Worm (Caenorhabditis elegans) whole organism, mixed stage, embryonic: ENCODE data around the gene F45E12.5.

Source experiments
- bed-3 ChIP-seq: fragments of 200-800 bp; sonication (Bioruptor generic); optimal IDR thresholded peaks from 3 replicates; lab custom pipeline; 2018; ENCODE audit warnings: mild to moderate bottlenecking, missing genetic modification characterization, moderate library complexity, missing compliant biosample characterization
- ces-1 ChIP-seq: fragments of 150-350 bp; optimal IDR thresholded peaks from 2 replicates; lab custom pipeline; 2014; ENCODE audit warnings: missing biosample characterization, missing genetic modification reagents, missing genetic modification characterization
- drap-1 ChIP-seq: fragments of 200-800 bp; sonication (Bioruptor generic); optimal IDR thresholded peaks from 3 replicates; lab custom pipeline; 2018; ENCODE audit warnings: mild to moderate bottlenecking, missing genetic modification characterization, missing compliant biosample characterization
- elt-1 ChIP-seq: sonication (generic microtip); optimal IDR thresholded peaks from 2 replicates; lab custom pipeline; 2017; ENCODE audit warnings: missing genetic modification characterization, mild to moderate bottlenecking, missing compliant biosample characterization, antibody characterized with exemption, moderate library complexity, borderline replicate concordance; ENCODE audit not compliant: insufficient read depth
- lsy-2 ChIP-seq: fragments of 150-350 bp; optimal IDR thresholded peaks from 2 replicates; lab custom pipeline; 2014; ENCODE audit warnings: missing biosample characterization, missing genetic modification characterization
- mab-5 ChIP-seq: fragments of 150-350 bp; optimal IDR thresholded peaks from 2 replicates; lab custom pipeline; 2014; ENCODE audit warnings: missing biosample characterization, missing genetic modification characterization
- mls-2 ChIP-seq: sonication (generic microtip); optimal IDR thresholded peaks from 2 replicates; lab custom pipeline; 2016; ENCODE audit warnings: mild to moderate bottlenecking, missing genetic modification characterization, moderate library complexity, missing compliant biosample characterization
- pha-4 ChIP-seq: fragments of 150-350 bp; optimal IDR thresholded peaks from 2 replicates; lab custom pipeline; 2018; ENCODE audit warnings: missing biosample characterization, missing genetic modification reagents, missing genetic modification characterization
- sem-2 ChIP-seq: fragments of 200-800 bp; sonication (Bioruptor generic); optimal IDR thresholded peaks from 2 replicates; lab custom pipeline; 2018; ENCODE audit warnings: mild to moderate bottlenecking, missing genetic modification characterization, missing compliant biosample characterization
- sptf-1 ChIP-seq: sonication (generic microtip); optimal IDR thresholded peaks from 2 replicates; lab custom pipeline; 2017; ENCODE audit warnings: mild to moderate bottlenecking, missing genetic modification characterization, moderate library complexity, missing compliant biosample characterization

DNA sequence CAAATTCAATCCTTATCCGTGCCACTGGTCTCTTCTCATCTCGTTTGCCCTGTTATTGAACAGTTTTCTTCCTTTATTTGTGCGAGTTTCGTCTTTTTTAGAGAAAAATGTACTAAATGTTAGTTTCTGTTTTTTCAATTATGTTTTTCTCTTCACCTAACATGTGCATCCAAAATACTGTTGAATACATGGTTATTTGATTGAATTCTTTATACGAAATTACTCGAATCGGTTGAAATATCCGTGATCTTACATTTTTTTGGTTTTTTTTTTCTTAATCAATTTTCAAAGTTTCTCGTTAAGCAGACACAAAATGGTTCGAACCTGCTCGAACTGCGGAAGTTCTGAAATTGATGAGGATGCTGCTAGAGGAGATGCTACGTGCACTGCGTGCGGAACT lies 4.4 kb downstream of the F45E12.5 start, which contains the start of gene brf-1:
- TF ChIP-seq sem-2 (GFP tag; lab: Kevin White, UChicago) (no peak), pha-4 (tag; lab: Kevin White, UChicago) (no peak), mls-2 (no peak), drap-1 (GFP tag; lab: Kevin White, UChicago) (no peak), sptf-1 (tag; lab: Kevin White, UChicago) (no peak), elt-1 (tag; lab: Kevin White, UChicago) (no peak), mab-5 (tag; lab: Kevin White, UChicago) (no peak), lsy-2 (tag; lab: Kevin White, UChicago) (no peak), ces-1 (no peak), bed-3 (GFP tag; lab: Kevin White, UChicago) (no peak)
